Fruit fly (Drosophila melanogaster): ENCODE measurements around the gene Chrac-16.

- TF ChIP-seq brk (GFP tag; optimal IDR thresholded peaks at IDR 0.05) (no peak), Myc (optimal IDR thresholded peaks at IDR 0.05) (no peak), pan (optimal IDR thresholded peaks at IDR 0.05) (no peak), psq (GFP tag; optimal IDR thresholded peaks at IDR 0.05) (no peak), Hr78 (GFP tag; optimal IDR thresholded peaks at IDR 0.05) (no peak), usp (GFP tag; optimal IDR thresholded peaks at IDR 0.05) (no peak)
Measured at dm6 chrX:12007593-12007992, 10.2 kb downstream of the Chrac-16 start.

All from whole organism, wandering third instar larva.